Worm (Caenorhabditis elegans) whole organism, dauer: ENCODE results near the gene D2062.5.
"Not testable (repeated sequence)": the region's sequence is repeated elsewhere in the genome, so short reads cannot be mapped to it uniquely, and the experiment has no call there.

ENCODE experiments used
- unc-62 ChIP-seq: sonication (generic microtip); optimal IDR thresholded peaks from 2 replicates; lab custom pipeline; 2017; ENCODE audit warnings: missing biosample characterization, missing genetic modification reagents, missing genetic modification characterization

D2062.5 gene

ce11 chrII:2622480-2622879, at the start of gene D2062.5:
TSS of gene D2062.5 (plus strand) at chrII:2622780.
- no peak for TF ChIP-seq unc-62 (GFP tag; lab: Kevin White, UChicago)

- no peak for TF ChIP-seq unc-62 (GFP tag; lab: Kevin White, UChicago)
Observed at ce11 chrII:2578216-2578615, 44.4 kb upstream of the D2062.5 start.

ce11 chrII:2583044-2583443, 39.5 kb upstream of the D2062.5 start, which contains the start of gene sri-74:
TSS of gene sri-74 (minus strand) at chrII:2583144.
- TF ChIP-seq unc-62 (GFP tag; lab: Kevin White, UChicago), result no peak

ce11 chrII:2585493-2585892, 37.1 kb upstream of the D2062.5 start, which contains the start of gene sri-36:
TSS of gene sri-36 (minus strand) at chrII:2585593.
- no peak for TF ChIP-seq unc-62 (GFP tag; lab: Kevin White, UChicago)

- TF ChIP-seq unc-62 (GFP tag; lab: Kevin White, UChicago), result no peak
Observed at ce11 chrII:2586861-2587554, 35.6 kb upstream of the D2062.5 start, which contains the start of the genes F33H12.7 and sri-39. TSS of gene F33H12.7 (minus strand) at chrII:2586911. TSS of gene sri-39 (plus strand) at chrII:2587504.

- TF ChIP-seq unc-62 (GFP tag; lab: Kevin White, UChicago), result not testable (repeated sequence)
Observed at ce11 chrII:2600176-2600575, 22.4 kb upstream of the D2062.5 start, which contains the start of gene F33H12.1. TSS of gene F33H12.1 (plus strand) at chrII:2600476.

ce11 chrII:2600931-2601330, 21.6 kb upstream of the D2062.5 start:
- no peak for TF ChIP-seq unc-62 (GFP tag; lab: Kevin White, UChicago)

ce11 chrII:2605319-2605718, 17.3 kb upstream of the D2062.5 start, which contains the start of gene sri-77:
TSS of gene sri-77 (minus strand) at chrII:2605419.
- TF ChIP-seq unc-62 (GFP tag; lab: Kevin White, UChicago), result no peak

ce11 chrII:2610202-2610912, 12.2 kb upstream of the D2062.5 start, which contains the start of gene sri-38:
TSS of gene sri-38 (plus strand) at chrII:2610862.
- TF ChIP-seq unc-62 (GFP tag; lab: Kevin White, UChicago), result no peak

ce11 chrII:2611009-2611408, 11.6 kb upstream of the D2062.5 start:
- TF ChIP-seq unc-62 (GFP tag; lab: Kevin White, UChicago), result no peak

- not testable (repeated sequence) for TF ChIP-seq unc-62 (GFP tag; lab: Kevin White, UChicago)
Observed at ce11 chrII:2612278-2612677, 10.3 kb upstream of the D2062.5 start, which contains the start of gene D2062.13. TSS of gene D2062.13 (plus strand) at chrII:2612578.

- TF ChIP-seq unc-62 (GFP tag; lab: Kevin White, UChicago), result not testable (repeated sequence)
Observed at ce11 chrII:2616634-2617033, 5.9 kb upstream of the D2062.5 start, which contains the start of gene msrp-5. TSS of gene msrp-5 (plus strand) at chrII:2616934.

ce11 chrII:2619148-2619547, 3.4 kb upstream of the D2062.5 start, which contains the start of gene msrp-6:
TSS of gene msrp-6 (plus strand) at chrII:2619448.
- TF ChIP-seq unc-62 (GFP tag; lab: Kevin White, UChicago), result not testable (repeated sequence)

- not testable (repeated sequence) for TF ChIP-seq unc-62 (GFP tag; lab: Kevin White, UChicago)
Observed at ce11 chrII:2622936-2623452, 414 bp downstream of the D2062.5 start, which contains the start of gene D2062.4. TSS of gene D2062.4 (plus strand) at chrII:2623402.

- no peak for TF ChIP-seq unc-62 (GFP tag; lab: Kevin White, UChicago)
Observed at ce11 chrII:2624792-2625191, 2.2 kb downstream of the D2062.5 start, which contains the start of gene lgc-28. TSS of gene lgc-28 (plus strand) at chrII:2625092.
